Worm (Caenorhabditis elegans) whole organism, L4 larva: Measurements from ENCODE around the gene srbc-78.

Experiments used
- fkh-10 ChIP-seq: fragments of 150-350 bp; optimal IDR thresholded peaks from 2 replicates; lab custom pipeline; 2014; ENCODE audit warnings: missing biosample characterization, missing genetic modification reagents, missing genetic modification characterization
- lin-39 ChIP-seq: fragments of 150-350 bp; optimal IDR thresholded peaks from 2 replicates; lab custom pipeline; 2014; ENCODE audit warnings: missing biosample characterization, missing genetic modification reagents, missing genetic modification characterization
- mdl-1 ChIP-seq, 2 experiments: fragments of 150-350 bp in 1 of 2; sonication (generic microtip) in 1 of 2; optimal IDR thresholded peaks; 2 replicates each; lab custom pipeline; 2014 to 2017; ENCODE audit warnings: missing biosample characterization in 2 of 2, missing genetic modification characterization in 2 of 2

ce11 chrV:20476514-20476913 lies 12.5 kb downstream of the srbc-78 start:
- TF ChIP-seq mdl-1 (tag; optimal IDR thresholded peaks at IDR 0.05; lab: Kevin White, UChicago) (no peak), fkh-10 (GFP tag; lab: Kevin White, UChicago) (no peak), lin-39 (tag; lab: Kevin White, UChicago) (no peak)
